Fruit fly (Drosophila melanogaster) whole organism, prepupa: ENCODE results near the gene Herp.
A peak's percentile ranks its signal among the peaks of the same experiment; 100 is the strongest.

Experiments
- Blimp-1 ChIP-seq: fragments of 200-800 bp; sonication (Bioruptor generic); optimal IDR thresholded peaks from 3 replicates; lab custom pipeline; 2017; ENCODE audit warnings: missing biosample characterization, missing genetic modification characterization, mild to moderate bottlenecking, moderate library complexity, missing genetic modification reagents
- CG10631 ChIP-seq: fragments of 200-800 bp; sonication (Bioruptor generic); optimal IDR thresholded peaks from 2 replicates; lab custom pipeline; 2016; ENCODE audit warnings: missing biosample characterization, missing genetic modification characterization
- CG10669 ChIP-seq: fragments of 200-800 bp; sonication (Bioruptor generic); optimal IDR thresholded peaks from 3 replicates; lab custom pipeline; 2018; ENCODE audit warnings: missing biosample characterization, mild to moderate bottlenecking, missing genetic modification characterization, moderate library complexity
- CG11294 ChIP-seq: fragments of 200-800 bp; sonication (Bioruptor generic); IDR thresholded peaks from 2 replicates; pipeline ENCODE4 v1.3.6; 2022; ENCODE audit warnings: missing biosample characterization, missing genetic modification characterization
- CG11762 ChIP-seq: fragments of 200-800 bp; sonication (Bioruptor generic); optimal IDR thresholded peaks from 3 replicates; lab custom pipeline; 2016; ENCODE audit warnings: missing biosample characterization, missing genetic modification characterization; ENCODE audit not compliant: insufficient read depth
- CG1621 ChIP-seq: fragments of 200-800 bp; sonication (Bioruptor generic); optimal IDR thresholded peaks from 3 replicates; lab custom pipeline; 2018; ENCODE audit warnings: missing biosample characterization, mild to moderate bottlenecking, missing genetic modification characterization
- CG16779 ChIP-seq: fragments of 200-800 bp; sonication (Bioruptor generic); optimal IDR thresholded peaks from 3 replicates; lab custom pipeline; 2017; ENCODE audit warnings: missing biosample characterization, mild to moderate bottlenecking, missing genetic modification characterization
- CG3032 ChIP-seq: fragments of 200-800 bp; optimal IDR thresholded peaks from 2 replicates; lab custom pipeline; 2019; ENCODE audit warnings: missing biosample characterization, mild to moderate bottlenecking, missing genetic modification characterization, moderate library complexity
- CG31627 ChIP-seq: fragments of 200-800 bp; sonication (Bioruptor generic); optimal IDR thresholded peaks from 3 replicates; lab custom pipeline; 2016; ENCODE audit warnings: missing biosample characterization, missing genetic modification characterization
- CG3919 ChIP-seq: fragments of 200-800 bp; sonication (Bioruptor generic); optimal IDR thresholded peaks from 3 replicates; lab custom pipeline; 2016; ENCODE audit warnings: missing biosample characterization, missing genetic modification characterization
- CG6163 ChIP-seq: fragments of 200-800 bp; sonication (Bioruptor generic); IDR thresholded peaks from 3 replicates; pipeline ENCODE4 v1.3.6; 2022; ENCODE audit warnings: missing biosample characterization, missing genetic modification characterization
- CG6276 ChIP-seq: fragments of 200-800 bp; sonication (Bioruptor generic); optimal IDR thresholded peaks from 2 replicates; lab custom pipeline; 2017; ENCODE audit warnings: missing biosample characterization, mild to moderate bottlenecking, missing genetic modification characterization
- CG6808 ChIP-seq: fragments of 200-800 bp; sonication (Bioruptor generic); optimal IDR thresholded peaks from 3 replicates; lab custom pipeline; 2017; ENCODE audit warnings: missing biosample characterization, missing genetic modification characterization, mild to moderate bottlenecking, moderate library complexity, missing genetic modification reagents
- CG7368 ChIP-seq: fragments of 200-800 bp; sonication (Bioruptor generic); optimal IDR thresholded peaks from 3 replicates; lab custom pipeline; 2016; ENCODE audit warnings: missing biosample characterization, missing genetic modification characterization
- CG8119 ChIP-seq: fragments of 200-800 bp; sonication (Bioruptor generic); IDR thresholded peaks from 3 replicates; pipeline ENCODE4 v1.3.6; 2022; ENCODE audit warnings: missing biosample characterization, missing genetic modification characterization
- CG8632 ChIP-seq: fragments of 200-800 bp; sonication (Bioruptor generic); optimal IDR thresholded peaks from 3 replicates; lab custom pipeline; 2016; ENCODE audit warnings: missing biosample characterization, missing genetic modification characterization
- Eip75B ChIP-seq: fragments of 200-800 bp; sonication (Bioruptor generic); optimal IDR thresholded peaks from 3 replicates; lab custom pipeline; 2016; ENCODE audit warnings: missing biosample characterization, missing genetic modification characterization
- Eip93F ChIP-seq: fragments of 200-800 bp; sonication (Bioruptor generic); optimal IDR thresholded peaks from 2 replicates; lab custom pipeline; 2016; ENCODE audit warnings: missing biosample characterization, mild to moderate bottlenecking, missing genetic modification characterization
- Ets21C ChIP-seq: fragments of 200-800 bp; sonication (Bioruptor generic); optimal IDR thresholded peaks from 3 replicates; lab custom pipeline; 2016; ENCODE audit warnings: missing biosample characterization, missing genetic modification characterization
- Gug ChIP-seq: fragments of 200-800 bp; sonication (Bioruptor generic); IDR thresholded peaks from 2 replicates; pipeline ENCODE4 v1.3.6; 2022; ENCODE audit warnings: missing biosample characterization, missing genetic modification characterization
- Hr38 ChIP-seq: sonication (Bioruptor generic); optimal IDR thresholded peaks from 2 replicates; lab custom pipeline; 2016; ENCODE audit warnings: missing biosample characterization, missing genetic modification characterization
- Hr39 ChIP-seq: fragments of 200-800 bp; sonication (Bioruptor generic); optimal IDR thresholded peaks from 2 replicates; lab custom pipeline; 2016; ENCODE audit warnings: missing biosample characterization, missing genetic modification characterization
- Hr4 ChIP-seq: fragments of 200-800 bp; sonication (Bioruptor generic); optimal IDR thresholded peaks from 3 replicates; lab custom pipeline; 2016; ENCODE audit warnings: missing biosample characterization, missing genetic modification characterization
- Lpt ChIP-seq: fragments of 200-800 bp; sonication (Bioruptor generic); optimal IDR thresholded peaks from 3 replicates; lab custom pipeline; 2016; ENCODE audit warnings: missing biosample characterization, missing genetic modification characterization
- Met ChIP-seq: fragments of 200-800 bp; sonication (Bioruptor generic); optimal IDR thresholded peaks from 3 replicates; lab custom pipeline; 2016; ENCODE audit warnings: missing biosample characterization, missing genetic modification characterization
- OdsH ChIP-seq: fragments of 200-800 bp; sonication (Bioruptor generic); optimal IDR thresholded peaks from 3 replicates; lab custom pipeline; 2016; ENCODE audit warnings: missing biosample characterization, missing genetic modification characterization
- Sox102F ChIP-seq: fragments of 200-800 bp; sonication (Bioruptor generic); optimal IDR thresholded peaks from 2 replicates; lab custom pipeline; 2016; ENCODE audit warnings: missing biosample characterization, mild to moderate bottlenecking, missing genetic modification characterization
- Sox14 ChIP-seq: fragments of 200-800 bp; sonication (Bioruptor generic); optimal IDR thresholded peaks from 3 replicates; lab custom pipeline; 2016; ENCODE audit warnings: missing biosample characterization, missing genetic modification characterization
- Sox15 ChIP-seq: fragments of 200-800 bp; sonication (Bioruptor generic); optimal IDR thresholded peaks from 3 replicates; lab custom pipeline; 2016; ENCODE audit warnings: missing biosample characterization, missing genetic modification characterization
- achi ChIP-seq: fragments of 200-800 bp; sonication (Bioruptor generic); optimal IDR thresholded peaks from 3 replicates; lab custom pipeline; 2016; ENCODE audit warnings: missing biosample characterization, missing genetic modification characterization
- acj6 ChIP-seq: fragments of 200-800 bp; sonication (Bioruptor generic); optimal IDR thresholded peaks from 3 replicates; lab custom pipeline; 2016; ENCODE audit warnings: missing biosample characterization, missing genetic modification characterization
- dsx ChIP-seq: fragments of 200-800 bp; optimal IDR thresholded peaks from 3 replicates; lab custom pipeline; 2019; ENCODE audit warnings: missing biosample characterization, mild to moderate bottlenecking, missing genetic modification characterization, moderate library complexity; ENCODE audit not compliant: poor library complexity, severe bottlenecking
- esn ChIP-seq: fragments of 200-800 bp; sonication (Bioruptor generic); optimal IDR thresholded peaks from 2 replicates; lab custom pipeline; 2016; ENCODE audit warnings: missing biosample characterization, mild to moderate bottlenecking, missing genetic modification characterization, moderate library complexity
- fd59A ChIP-seq: fragments of 200-800 bp; sonication (Bioruptor generic); optimal IDR thresholded peaks from 2 replicates; lab custom pipeline; 2017; ENCODE audit warnings: missing biosample characterization, mild to moderate bottlenecking, missing genetic modification characterization, missing genetic modification reagents
- fd85E ChIP-seq: fragments of 200-800 bp; sonication (Bioruptor generic); optimal IDR thresholded peaks from 3 replicates; lab custom pipeline; 2016; ENCODE audit warnings: missing biosample characterization, missing genetic modification characterization
- fkh ChIP-seq: fragments of 200-800 bp; sonication (Bioruptor generic); optimal IDR thresholded peaks from 3 replicates; lab custom pipeline; 2017; ENCODE audit warnings: missing biosample characterization, mild to moderate bottlenecking, missing genetic modification characterization, moderate library complexity
- lz ChIP-seq: fragments of 200-800 bp; sonication (Bioruptor generic); optimal IDR thresholded peaks from 3 replicates; lab custom pipeline; 2016; ENCODE audit warnings: missing biosample characterization, missing genetic modification characterization
- net ChIP-seq: fragments of 200-800 bp; sonication (Bioruptor generic); optimal IDR thresholded peaks from 3 replicates; lab custom pipeline; 2016; ENCODE audit warnings: missing biosample characterization, missing genetic modification characterization
- pdm3 ChIP-seq: fragments of 200-800 bp; sonication (Bioruptor generic); optimal IDR thresholded peaks from 3 replicates; lab custom pipeline; 2016; ENCODE audit warnings: missing biosample characterization, missing genetic modification characterization
- spab ChIP-seq: fragments of 200-800 bp; sonication (Bioruptor generic); optimal IDR thresholded peaks from 2 replicates; lab custom pipeline; 2017; ENCODE audit warnings: missing biosample characterization, mild to moderate bottlenecking, missing genetic modification characterization, missing genetic modification reagents
- ss ChIP-seq, 2 experiments: fragments of 200-800 bp; sonication (Bioruptor generic); optimal IDR thresholded peaks; 2 replicates in 1 of 2; 3 replicates in 1 of 2; lab custom pipeline; 2017 to 2018; ENCODE audit warnings: mild to moderate bottlenecking in 2 of 2, missing biosample characterization in 2 of 2, missing genetic modification characterization in 2 of 2, moderate library complexity in 1 of 2
- vri ChIP-seq: fragments of 200-800 bp; sonication (Bioruptor generic); optimal IDR thresholded peaks from 3 replicates; lab custom pipeline; 2016; ENCODE audit warnings: missing biosample characterization, mild to moderate bottlenecking, missing genetic modification characterization

Herp gene

dm6 chr2L:7782788-7783401, 17.0 kb downstream of the Herp start, which contains the start of gene Brd7-9 (continued):
- TF ChIP-seq dsx (GFP tag; lab: Kevin White, UChicago) (no peak), Blimp-1 (GFP tag; lab: Kevin White, UChicago) (no peak), ss (GFP tag; optimal IDR thresholded peaks at IDR 0.05; lab: Kevin White, UChicago) (no peak), CG6808 (GFP tag; lab: Kevin White, UChicago) (no peak), Lpt (GFP tag; lab: Kevin White, UChicago) (peak; percentile 50), CG16779 (peak; percentile 50), CG6276 (GFP tag; lab: Kevin White, UChicago) (no peak), CG31627 (GFP tag; lab: Kevin White, UChicago) (peak; percentile 70), acj6 (peak; percentile 71), Sox14 (GFP tag; lab: Kevin White, UChicago) (peak; percentile 74), CG8632 (peak; percentile 66), fkh (GFP tag; lab: Kevin White, UChicago) (no peak), Hr38 (GFP tag; lab: Kevin White, UChicago) (no peak), CG11294 (GFP tag; lab: Robert Waterston, UW) (peak; percentile 73), Gug (peak; percentile 67), fd85E (GFP tag; lab: Kevin White, UChicago) (peak; percentile 58), CG8119 (GFP tag; lab: Robert Waterston, UW) (peak; percentile 91), fd59A (GFP tag; lab: Kevin White, UChicago) (peak; percentile 43), achi (GFP tag; lab: Kevin White, UChicago) (peak; percentile 75), CG11762 (peak; percentile 66), lz (GFP tag; lab: Kevin White, UChicago) (peak; percentile 71), CG7368 (GFP tag; lab: Kevin White, UChicago) (peak; percentile 73), vri (GFP tag; lab: Kevin White, UChicago) (no peak), OdsH (GFP tag; lab: Kevin White, UChicago) (peak; percentile 67), CG6163 (GFP tag; lab: Robert Waterston, UW) (peak; percentile 90), Sox102F (peak; percentile 81), Ets21C (GFP tag; lab: Kevin White, UChicago) (peak; percentile 31), CG3919 (peak; percentile 85), esn (peak; percentile 80), Hr4 (peak; percentile 75), Sox15 (peak; percentile 28), CG10631 (GFP tag; lab: Kevin White, UChicago) (peak; percentile 61), Eip93F (peak; percentile 19), Eip75B (peak; percentile 69), pdm3 (peak; percentile 72), spab (peak; percentile 50), Hr39 (GFP tag; lab: Kevin White, UChicago) (peak; percentile 58)

DNA sequence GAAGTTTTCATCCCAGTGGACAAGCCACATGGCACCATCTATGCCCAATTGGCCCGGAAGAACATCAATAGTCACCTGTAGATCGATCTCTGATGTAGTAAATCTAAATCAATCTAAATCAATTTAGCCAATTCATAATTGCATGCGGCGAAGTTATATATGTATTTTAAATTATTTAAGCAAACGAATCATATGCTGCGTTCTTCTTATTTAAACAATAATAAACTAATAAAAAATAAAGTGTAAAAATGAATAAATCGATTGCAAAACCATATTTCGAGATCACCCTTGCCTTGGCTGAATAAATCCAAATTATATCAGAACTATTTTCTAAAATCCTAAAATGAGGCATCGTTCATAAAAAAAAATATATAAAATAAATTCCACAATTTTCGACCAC, 18.7 kb downstream of the Herp start, which contains the start of gene CG7164:
CG7164 (plus strand) TSS at position 301 of the 400 bp plus-strand sequence.
- TF ChIP-seq pdm3 = no peak
- TF ChIP-seq CG8119 (GFP tag; lab: Robert Waterston, UW) = no peak
- no peak for TF ChIP-seq esn
- no peak for TF ChIP-seq CG6276 (GFP tag; lab: Kevin White, UChicago)
- no peak for TF ChIP-seq CG3032 (tag; lab: Kevin White, UChicago)
- no peak for TF ChIP-seq Sox15
- no peak for TF ChIP-seq CG1621

- TF ChIP-seq Hr4 (no peak), CG6808 (GFP tag; lab: Kevin White, UChicago) (no peak), CG6163 (GFP tag; lab: Robert Waterston, UW) (no peak), CG10669 (GFP tag; lab: Kevin White, UChicago) (no peak), Gug (no peak), ss (GFP tag; optimal IDR thresholded peaks at IDR 0.05; lab: Kevin White, UChicago) (no peak), Met (GFP tag; lab: Kevin White, UChicago) (no peak), net (GFP tag; lab: Kevin White, UChicago) (no peak)
Observed at dm6 chr2L:7779785-7780184, 20.1 kb downstream of the Herp start, which contains the start of gene Uro. Gene Uro (plus strand): TSS chr2L:7780085.
